In the genomic region with DNA sequence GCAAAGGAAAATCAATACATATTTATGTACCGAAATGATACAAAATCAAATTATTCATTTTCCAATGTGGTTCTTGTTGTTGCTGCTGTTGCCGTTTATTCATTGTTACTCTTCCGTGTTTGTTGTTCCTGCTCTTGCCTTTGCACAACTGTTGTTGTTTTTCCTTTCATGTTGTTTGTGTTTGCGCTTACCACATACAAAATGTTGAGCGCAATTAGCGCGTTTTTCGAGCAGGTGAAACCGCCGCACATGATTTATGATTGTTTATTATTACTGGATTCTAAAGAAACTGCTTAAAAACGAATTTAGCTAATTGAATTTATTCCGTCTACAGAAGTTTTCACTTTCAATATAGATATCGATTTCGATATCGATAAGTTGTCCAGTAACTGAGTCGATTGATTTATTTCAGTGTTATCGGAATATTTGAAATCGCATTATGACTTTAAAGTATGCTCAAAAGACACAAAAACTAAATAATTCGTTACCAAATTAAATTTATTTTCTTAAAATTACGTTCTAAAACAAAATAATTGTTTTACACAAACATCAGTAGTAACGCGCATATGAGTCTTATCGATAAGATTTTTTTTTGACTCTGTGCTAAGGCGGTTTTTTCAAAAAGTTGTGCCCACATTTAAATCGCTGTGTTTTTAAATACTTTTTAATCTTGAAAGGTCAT, we compare ENCODE assay signal across 5 fruit fly cellular contexts.
TF ChIP-seq lines count a peak whose summit lies in the region.

A gene (minus strand): TSS at position 366 of the 682 bp plus-strand sequence.

- TF ChIP-seq CTCF in whole organism, embryonic (GFP tag; optimal IDR thresholded peaks at IDR 0.05; lab: Kevin White, UChicago): no peak

TF ChIP-seq in whole organism, adult, 20 proteins besides CTCF, POLR2A, EP300 and RAD21:
- TF ChIP-seq CG7045 (GFP tag; optimal IDR thresholded peaks at IDR 0.05; lab: Kevin White, UChicago): no peak
- peak; percentile 54 for TF ChIP-seq bab1 (GFP tag; optimal IDR thresholded peaks at IDR 0.05; lab: Kevin White, UChicago)
- peak; percentile 10 for TF ChIP-seq CG33017 (tag; optimal IDR thresholded peaks at IDR 0.05; lab: Kevin White, UChicago)
- peak; percentile 15 for TF ChIP-seq CG14711 (tag; optimal IDR thresholded peaks at IDR 0.05; lab: Kevin White, UChicago)

TF ChIP-seq in whole organism, embryonic, 481 proteins besides CTCF, POLR2A, EP300 and RAD21 (continues in another document):
- peak; percentile 53; the same call in 1 of the 2 replicates for TF ChIP-seq hbn (GFP tag; IDR thresholded peaks at IDR 0.05; lab: Robert Waterston, UW; ENCODE audit: partially characterized antibody)
- no peak for TF ChIP-seq gsb (GFP tag; IDR thresholded peaks at IDR 0.05; lab: Robert Waterston, UW)
- no peak for TF ChIP-seq gt (GFP tag; IDR thresholded peaks at IDR 0.05; lab: Robert Waterston, UW)
- no peak for TF ChIP-seq lbe (GFP tag; optimal IDR thresholded peaks at IDR 0.05; lab: Kevin White, UChicago)
- no peak for TF ChIP-seq NFAT (GFP tag; IDR thresholded peaks at IDR 0.05; lab: Robert Waterston, UW)
- no peak for TF ChIP-seq Sin3A (optimal IDR thresholded peaks at IDR 0.05; lab: Kevin White, UChicago)
- TF ChIP-seq CG14014 (GFP tag; IDR thresholded peaks at IDR 0.05; lab: Robert Waterston, UW): no peak
- TF ChIP-seq pita (GFP tag; optimal IDR thresholded peaks at IDR 0.05; lab: Kevin White, UChicago): no peak
- no peak for TF ChIP-seq ham (GFP tag; IDR thresholded peaks at IDR 0.05; lab: Robert Waterston, UW)
- no peak for TF ChIP-seq slp2 (GFP tag; optimal IDR thresholded peaks at IDR 0.05; lab: Kevin White, UChicago)
- no peak for TF ChIP-seq btn (GFP tag; optimal IDR thresholded peaks at IDR 0.05; lab: Kevin White, UChicago)
- TF ChIP-seq Deaf1 (tag; optimal IDR thresholded peaks at IDR 0.05; lab: Kevin White, UChicago): no peak
- no peak for TF ChIP-seq ab (GFP tag; optimal IDR thresholded peaks at IDR 0.05; lab: Kevin White, UChicago)
- no peak for TF ChIP-seq CG9609 (GFP tag; optimal IDR thresholded peaks at IDR 0.05; lab: Kevin White, UChicago)
- no peak for TF ChIP-seq en (GFP tag; optimal IDR thresholded peaks at IDR 0.05; lab: Kevin White, UChicago)
- TF ChIP-seq usp (GFP tag; optimal IDR thresholded peaks at IDR 0.05; lab: Kevin White, UChicago): no peak
- TF ChIP-seq CG3065 (GFP tag; optimal IDR thresholded peaks at IDR 0.05; lab: Kevin White, UChicago): no peak
- TF ChIP-seq CG7556 (GFP tag; optimal IDR thresholded peaks at IDR 0.05; lab: Kevin White, UChicago): no peak
- no peak for TF ChIP-seq sima (GFP tag; optimal IDR thresholded peaks at IDR 0.05; lab: Kevin White, UChicago)
- no peak for TF ChIP-seq CG7839 (tag; optimal IDR thresholded peaks at IDR 0.05; lab: Kevin White, UChicago)
- TF ChIP-seq CG1024 (GFP tag; IDR thresholded peaks at IDR 0.05; lab: Robert Waterston, UW): no peak

TF ChIP-seq in whole organism, prepupa, 60 proteins besides CTCF, POLR2A, EP300 and RAD21 (continues in another document):
- TF ChIP-seq svp (GFP tag; lab: Kevin White, UChicago): peak; percentile 53
- peak; percentile 17 for TF ChIP-seq Eip75B (GFP tag; optimal IDR thresholded peaks at IDR 0.05; lab: Kevin White, UChicago)
- TF ChIP-seq CG6808 (GFP tag; optimal IDR thresholded peaks at IDR 0.05; lab: Kevin White, UChicago): no peak
- peak; percentile 32 for TF ChIP-seq Sox14 (GFP tag; optimal IDR thresholded peaks at IDR 0.05; lab: Kevin White, UChicago)
- peak; percentile 27 for TF ChIP-seq topi (GFP tag; optimal IDR thresholded peaks at IDR 0.05; lab: Kevin White, UChicago)
- TF ChIP-seq CG32006 (GFP tag; optimal IDR thresholded peaks at IDR 0.05; lab: Kevin White, UChicago): no peak
- TF ChIP-seq eg (GFP tag; IDR thresholded peaks at IDR 0.05; lab: Robert Waterston, UW): no peak
- no peak for TF ChIP-seq Gug (GFP tag; IDR thresholded peaks at IDR 0.05; lab: Robert Waterston, UW)
- no peak for TF ChIP-seq salr (GFP tag; optimal IDR thresholded peaks at IDR 0.05; lab: Kevin White, UChicago)
- TF ChIP-seq Sox102F (GFP tag; optimal IDR thresholded peaks at IDR 0.05; lab: Kevin White, UChicago): no peak
- TF ChIP-seq CG6792 (GFP tag; optimal IDR thresholded peaks at IDR 0.05; lab: Kevin White, UChicago): no peak
- no peak for TF ChIP-seq CG34406 (GFP tag; optimal IDR thresholded peaks at IDR 0.05; lab: Kevin White, UChicago)
- TF ChIP-seq Blimp-1 (GFP tag; optimal IDR thresholded peaks at IDR 0.05; lab: Kevin White, UChicago): peak; percentile 100
- no peak for TF ChIP-seq CG8119 (GFP tag; IDR thresholded peaks at IDR 0.05; lab: Robert Waterston, UW)
- TF ChIP-seq fd85E (GFP tag; optimal IDR thresholded peaks at IDR 0.05; lab: Kevin White, UChicago): no peak
- TF ChIP-seq CG6854 (GFP tag; optimal IDR thresholded peaks at IDR 0.05; lab: Kevin White, UChicago): peak; percentile 63
- no peak for TF ChIP-seq achi (GFP tag; optimal IDR thresholded peaks at IDR 0.05; lab: Kevin White, UChicago)
- peak; percentile 40 for TF ChIP-seq esn (GFP tag; optimal IDR thresholded peaks at IDR 0.05; lab: Kevin White, UChicago)
- no peak for TF ChIP-seq CG8319 (GFP tag; optimal IDR thresholded peaks at IDR 0.05; lab: Kevin White, UChicago)
- TF ChIP-seq dsx (GFP tag; optimal IDR thresholded peaks at IDR 0.05; lab: Kevin White, UChicago; ENCODE audit: poor library complexity, severe bottlenecking): peak; percentile 22
- no peak for TF ChIP-seq Hr4 (GFP tag; optimal IDR thresholded peaks at IDR 0.05; lab: Kevin White, UChicago)

TF ChIP-seq in whole organism, pupa, 21 proteins besides CTCF, POLR2A, EP300 and RAD21:
- TF ChIP-seq CG14655 (GFP tag; optimal IDR thresholded peaks at IDR 0.05; lab: Kevin White, UChicago): peak; percentile 28
- no peak for TF ChIP-seq CG10348 (GFP tag; IDR thresholded peaks at IDR 0.05; lab: Robert Waterston, UW)
- peak; percentile 8 for TF ChIP-seq CG8301 (tag; optimal IDR thresholded peaks at IDR 0.05; lab: Kevin White, UChicago)

TF ChIP-seq in whole organism, wandering third instar larva, 38 proteins besides CTCF, POLR2A, EP300 and RAD21:
- TF ChIP-seq pan (optimal IDR thresholded peaks at IDR 0.05; lab: Kevin White, UChicago) (no peak), sage (GFP tag; optimal IDR thresholded peaks at IDR 0.05; lab: Kevin White, UChicago) (no peak), woc (GFP tag; optimal IDR thresholded peaks at IDR 0.05; lab: Kevin White, UChicago) (no peak), N (GFP tag; optimal IDR thresholded peaks at IDR 0.05; lab: Kevin White, UChicago) (no peak), psq (GFP tag; optimal IDR thresholded peaks at IDR 0.05; lab: Kevin White, UChicago) (no peak), GATAd (GFP tag; optimal IDR thresholded peaks at IDR 0.05; lab: Kevin White, UChicago) (no peak), Hnf4 (GFP tag; optimal IDR thresholded peaks at IDR 0.05; lab: Kevin White, UChicago) (peak; percentile 3), Sp1 (GFP tag; optimal IDR thresholded peaks at IDR 0.05; lab: Kevin White, UChicago) (peak; percentile 5), dl (GFP tag; optimal IDR thresholded peaks at IDR 0.05; lab: Kevin White, UChicago; ENCODE audit: insufficient read depth in 1 of 2, partially characterized antibody in 2 of 2) (no peak), brk (GFP tag; optimal IDR thresholded peaks at IDR 0.05; lab: Kevin White, UChicago) (peak; percentile 25), rgr (GFP tag; optimal IDR thresholded peaks at IDR 0.05; lab: Kevin White, UChicago) (no peak), fru (GFP tag; optimal IDR thresholded peaks at IDR 0.05; lab: Kevin White, UChicago) (peak; percentile 54), OdsH (GFP tag; optimal IDR thresholded peaks at IDR 0.05; lab: Kevin White, UChicago) (no peak), jim (GFP tag; optimal IDR thresholded peaks at IDR 0.05; lab: Kevin White, UChicago) (no peak), Dfd (GFP tag; optimal IDR thresholded peaks at IDR 0.05; lab: Kevin White, UChicago) (no peak), Jra (GFP tag; optimal IDR thresholded peaks at IDR 0.05; lab: Kevin White, UChicago) (no peak), CrebA (GFP tag; optimal IDR thresholded peaks at IDR 0.05; lab: Kevin White, UChicago; ENCODE audit: borderline replicate concordance) (no peak)
TF ChIP-seq in whole organism, wandering third instar larva: peak in this region for 4.
